Fruit fly (Drosophila melanogaster) whole organism, wandering third instar larva: ENCODE data around the gene Dd.
A peak's percentile ranks its signal among the peaks of the same experiment; 100 is the strongest.

Experiments used
- Abd-B ChIP-seq: fragments of >200 bp; optimal IDR thresholded peaks from 2 replicates; lab custom pipeline; 2017; ENCODE audit warnings: missing biosample characterization, missing genetic modification characterization
- CG32264 ChIP-seq: fragments of 200-800 bp; sonication (Bioruptor generic); optimal IDR thresholded peaks from 2 replicates; lab custom pipeline; 2016; ENCODE audit warnings: missing biosample characterization, missing genetic modification characterization
- CG9705 ChIP-seq: fragments of 200-800 bp; sonication (Bioruptor generic); optimal IDR thresholded peaks from 2 replicates; lab custom pipeline; 2018; ENCODE audit warnings: missing biosample characterization, mild to moderate bottlenecking, missing genetic modification characterization
- CrebA ChIP-seq: fragments of 200-800 bp; sonication (Bioruptor generic); optimal IDR thresholded peaks from 2 replicates; lab custom pipeline; 2016; ENCODE audit warnings: missing biosample characterization, mild to moderate bottlenecking, missing genetic modification characterization, borderline replicate concordance
- Dfd ChIP-seq: fragments of >200 bp; optimal IDR thresholded peaks from 2 replicates; lab custom pipeline; 2017; ENCODE audit warnings: missing biosample characterization, missing genetic modification characterization
- Dif ChIP-seq: fragments of 200-275, 200-300 bp; sonication (Bioruptor generic); optimal IDR thresholded peaks from 2 replicates; lab custom pipeline; 2018; ENCODE audit warnings: missing biosample characterization, missing genetic modification characterization; ENCODE audit not compliant: partially characterized antibody
- GATAd ChIP-seq: sonication (Bioruptor generic); optimal IDR thresholded peaks from 2 replicates; lab custom pipeline; 2016; ENCODE audit warnings: missing biosample characterization, missing genetic modification characterization
- HLH106 ChIP-seq: fragments of 200-800 bp; optimal IDR thresholded peaks from 3 replicates; lab custom pipeline; 2019; ENCODE audit warnings: missing biosample characterization, mild to moderate bottlenecking, missing genetic modification characterization, moderate library complexity
- Hnf4 ChIP-seq: fragments of 200-800 bp; sonication (Bioruptor generic); optimal IDR thresholded peaks from 2 replicates; lab custom pipeline; 2016; ENCODE audit warnings: missing biosample characterization, mild to moderate bottlenecking, missing genetic modification characterization
- Hr78 ChIP-seq: fragments of >200 bp; optimal IDR thresholded peaks from 2 replicates; lab custom pipeline; 2017; ENCODE audit warnings: missing biosample characterization, missing genetic modification characterization
- Hr83 ChIP-seq: fragments of 200-300 bp; sonication (Bioruptor generic); optimal IDR thresholded peaks from 2 replicates; lab custom pipeline; 2016; ENCODE audit warnings: missing biosample characterization, mild to moderate bottlenecking, missing genetic modification characterization, moderate library complexity; ENCODE audit not compliant: poor library complexity, severe bottlenecking
- Jra ChIP-seq: sonication (Bioruptor generic); optimal IDR thresholded peaks from 2 replicates; lab custom pipeline; 2016; ENCODE audit warnings: missing biosample characterization, missing genetic modification characterization
- Mio ChIP-seq: sonication (Bioruptor generic); optimal IDR thresholded peaks from 2 replicates; lab custom pipeline; 2016; ENCODE audit warnings: missing biosample characterization, missing genetic modification characterization
- Myc ChIP-seq: fragments of >200 bp; optimal IDR thresholded peaks from 2 replicates; lab custom pipeline; 2017
- N ChIP-seq: fragments of >200 bp; optimal IDR thresholded peaks from 2 replicates; lab custom pipeline; 2018; ENCODE audit warnings: missing biosample characterization, missing external identifiers, missing genetic modification characterization
- OdsH ChIP-seq: fragments of 200-800 bp; sonication (Bioruptor generic); optimal IDR thresholded peaks from 2 replicates; lab custom pipeline; 2016; ENCODE audit warnings: missing biosample characterization, mild to moderate bottlenecking, missing genetic modification characterization
- Rel ChIP-seq, 2 experiments: fragments of 200-800 bp; sonication (Bioruptor generic) in 1 of 2; optimal IDR thresholded peaks; 2 replicates in 1 of 2; 3 replicates in 1 of 2; lab custom pipeline; 2016 to 2019; ENCODE audit warnings: mild to moderate bottlenecking in 2 of 2, missing biosample characterization in 2 of 2, missing genetic modification characterization in 2 of 2, moderate library complexity in 1 of 2
- Sp1 ChIP-seq: fragments of 200-800 bp; sonication (Bioruptor generic); optimal IDR thresholded peaks from 3 replicates; lab custom pipeline; 2019; ENCODE audit warnings: missing biosample characterization, mild to moderate bottlenecking, missing genetic modification characterization, moderate library complexity
- Vsx2 ChIP-seq: fragments of 200-300, 225-300 bp; sonication (Bioruptor generic); optimal IDR thresholded peaks from 2 replicates; lab custom pipeline; 2018; ENCODE audit warnings: missing biosample characterization, missing genetic modification characterization; ENCODE audit not compliant: partially characterized antibody
- br ChIP-seq: fragments of 200-800 bp; sonication (Bioruptor generic); optimal IDR thresholded peaks from 2 replicates; lab custom pipeline; 2016; ENCODE audit warnings: missing biosample characterization, missing genetic modification characterization
- brk ChIP-seq: fragments of 200-800 bp; sonication (Bioruptor generic); optimal IDR thresholded peaks from 2 replicates; lab custom pipeline; 2016; ENCODE audit warnings: missing biosample characterization, mild to moderate bottlenecking, missing genetic modification characterization
- dl ChIP-seq, 2 experiments: fragments of 175-275, 200-275 bp in 1 of 2; fragments of 200-275 bp in 1 of 2; sonication (Bioruptor generic); optimal IDR thresholded peaks; lab custom pipeline; 2018; ENCODE audit warnings: mild to moderate bottlenecking in 2 of 2, missing biosample characterization in 2 of 2, missing genetic modification characterization in 2 of 2, moderate library complexity in 2 of 2; ENCODE audit not compliant: partially characterized antibody in 2 of 2, insufficient read depth in 1 of 2
- dmrt93B ChIP-seq: fragments of 200-800 bp; sonication (Bioruptor generic); optimal IDR thresholded peaks from 2 replicates; lab custom pipeline; 2018; ENCODE audit warnings: missing biosample characterization, mild to moderate bottlenecking, missing genetic modification characterization
- dsf ChIP-seq: sonication (Bioruptor generic); optimal IDR thresholded peaks from 2 replicates; lab custom pipeline; 2016; ENCODE audit warnings: missing biosample characterization, missing genetic modification characterization, borderline replicate concordance
- ey ChIP-seq: fragments of 200-800 bp; sonication (Bioruptor generic); optimal IDR thresholded peaks from 2 replicates; lab custom pipeline; 2016; ENCODE audit warnings: missing biosample characterization, missing genetic modification characterization
- foxo ChIP-seq, 2 experiments: fragments of 200-800 bp; sonication (Bioruptor generic); optimal IDR thresholded peaks; 2 replicates in 1 of 2; 3 replicates in 1 of 2; lab custom pipeline; 2016 to 2017; ENCODE audit warnings: missing biosample characterization in 2 of 2, missing genetic modification characterization in 2 of 2
- fru ChIP-seq: fragments of 200-800 bp; sonication (Bioruptor generic); optimal IDR thresholded peaks from 3 replicates; lab custom pipeline; 2016; ENCODE audit warnings: missing biosample characterization, mild to moderate bottlenecking, missing genetic modification characterization
- h ChIP-seq: fragments of 200-800 bp; sonication (Bioruptor generic); optimal IDR thresholded peaks from 3 replicates; lab custom pipeline; 2016; ENCODE audit warnings: missing biosample characterization, mild to moderate bottlenecking, missing genetic modification characterization
- jim ChIP-seq: fragments of 175-275, 200-325 bp; sonication (Bioruptor generic); optimal IDR thresholded peaks from 2 replicates; lab custom pipeline; 2016; ENCODE audit warnings: missing biosample characterization, mild to moderate bottlenecking, missing genetic modification characterization
- lola ChIP-seq: fragments of >200 bp; optimal IDR thresholded peaks from 2 replicates; lab custom pipeline; 2017; ENCODE audit warnings: missing biosample characterization, missing genetic modification characterization
- pan ChIP-seq: fragments of >200 bp; optimal IDR thresholded peaks from 2 replicates; lab custom pipeline; 2017
- psq ChIP-seq: fragments of 200-800 bp; sonication (Bioruptor generic); optimal IDR thresholded peaks from 3 replicates; lab custom pipeline; 2017; ENCODE audit warnings: missing biosample characterization, mild to moderate bottlenecking, missing genetic modification characterization, moderate library complexity
- rgr ChIP-seq: fragments of 200-800 bp; sonication (Bioruptor generic); optimal IDR thresholded peaks from 3 replicates; lab custom pipeline; 2016; ENCODE audit warnings: missing biosample characterization, mild to moderate bottlenecking, missing genetic modification characterization
- sage ChIP-seq: fragments of 200-800 bp; sonication (Bioruptor generic); optimal IDR thresholded peaks from 2 replicates; lab custom pipeline; 2016; ENCODE audit warnings: missing biosample characterization, mild to moderate bottlenecking, missing genetic modification characterization
- sv ChIP-seq: fragments of 200-800 bp; sonication (Bioruptor generic); optimal IDR thresholded peaks from 3 replicates; lab custom pipeline; 2016; ENCODE audit warnings: missing biosample characterization, missing genetic modification characterization
- tai ChIP-seq: sonication (Bioruptor generic); optimal IDR thresholded peaks from 2 replicates; lab custom pipeline; 2016; ENCODE audit warnings: missing biosample characterization, missing genetic modification characterization
- usp ChIP-seq: fragments of >200 bp; optimal IDR thresholded peaks from 2 replicates; lab custom pipeline; 2017; ENCODE audit warnings: missing biosample characterization, missing genetic modification characterization
- woc ChIP-seq: sonication (Bioruptor generic); optimal IDR thresholded peaks from 2 replicates; lab custom pipeline; 2016; ENCODE audit warnings: missing biosample characterization, mild to moderate bottlenecking, missing genetic modification characterization

Dd gene

DNA sequence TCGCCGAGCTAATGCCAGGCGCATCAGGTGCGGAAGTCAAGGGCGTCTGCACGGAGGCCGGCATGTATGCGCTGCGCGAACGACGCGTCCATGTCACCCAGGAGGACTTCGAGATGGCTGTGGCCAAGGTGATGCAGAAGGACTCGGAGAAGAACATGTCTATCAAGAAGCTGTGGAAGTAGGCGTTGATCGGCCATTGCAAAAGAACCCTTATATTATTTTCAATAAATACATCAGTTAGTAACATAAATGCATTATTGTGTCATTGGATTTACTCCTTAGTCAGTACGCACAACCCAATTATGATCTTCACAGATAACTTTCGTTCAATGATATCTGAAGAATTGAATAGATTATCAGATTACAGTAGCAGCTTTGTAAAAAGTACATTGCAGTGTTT lies 6.4 kb downstream of the Dd start, which contains the start of gene CG1801:
Gene CG1801, minus strand, starts transcription at position 101 of the 400 bp plus-strand sequence.
- TF ChIP-seq jim (no peak), N (no peak), sv (GFP tag; lab: Kevin White, UChicago) (no peak), Abd-B (GFP tag; lab: Kevin White, UChicago) (no peak), GATAd (GFP tag; lab: Kevin White, UChicago) (no peak), Rel (GFP tag; optimal IDR thresholded peaks at IDR 0.05; lab: Kevin White, UChicago) (no peak), Rel (tag; optimal IDR thresholded peaks at IDR 0.05; lab: Kevin White, UChicago) (no peak), lola (GFP tag; lab: Kevin White, UChicago) (no peak), fru (GFP tag; lab: Kevin White, UChicago) (no peak), h (GFP tag; lab: Kevin White, UChicago) (no peak), Hr78 (GFP tag; lab: Kevin White, UChicago) (no peak), rgr (GFP tag; lab: Kevin White, UChicago) (no peak), usp (GFP tag; lab: Kevin White, UChicago) (no peak), br (GFP tag; lab: Kevin White, UChicago) (no peak), dsf (GFP tag; lab: Kevin White, UChicago) (no peak), Hr83 (GFP tag; lab: Kevin White, UChicago) (no peak)

DNA sequence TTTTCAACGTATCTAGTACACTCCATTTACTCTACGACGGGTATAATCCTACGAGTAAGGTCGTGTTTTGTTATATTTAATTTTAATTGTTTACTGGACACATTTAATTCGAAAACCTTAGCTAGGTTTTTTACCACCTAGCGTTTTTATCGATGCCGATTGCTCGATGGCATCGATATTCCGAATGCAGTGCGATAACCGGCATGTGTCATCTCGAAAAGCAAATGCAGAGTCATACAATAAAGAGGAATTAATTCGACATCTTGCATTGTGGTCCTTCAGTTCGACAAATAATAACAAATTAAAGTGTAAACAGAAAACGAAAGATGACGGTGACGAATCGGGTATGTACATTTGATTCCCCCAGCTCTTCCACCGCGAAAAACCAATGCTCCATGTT lies 8.0 kb downstream of the Dd start, which contains the start of gene Rpt6:
Gene Rpt6, plus strand, starts transcription at position 201 of the 400 bp plus-strand sequence.
- TF ChIP-seq OdsH (GFP tag; lab: Kevin White, UChicago) = no peak
- no peak for TF ChIP-seq sv (GFP tag; lab: Kevin White, UChicago)
- TF ChIP-seq CG9705 = no peak
- no peak for TF ChIP-seq fru (GFP tag; lab: Kevin White, UChicago)
- TF ChIP-seq Mio (GFP tag; lab: Kevin White, UChicago) = no peak
- no peak for TF ChIP-seq Dfd (GFP tag; lab: Kevin White, UChicago)
- TF ChIP-seq sage (GFP tag; lab: Kevin White, UChicago) = no peak
- no peak for TF ChIP-seq foxo (GFP tag; optimal IDR thresholded peaks at IDR 0.05; lab: Kevin White, UChicago)
- no peak for TF ChIP-seq brk (GFP tag; lab: Kevin White, UChicago)
- TF ChIP-seq jim = no peak
- TF ChIP-seq Rel (GFP tag; optimal IDR thresholded peaks at IDR 0.05; lab: Kevin White, UChicago) = no peak
- TF ChIP-seq Rel (tag; optimal IDR thresholded peaks at IDR 0.05; lab: Kevin White, UChicago) = peak; percentile 0
- no peak for TF ChIP-seq Dif
- TF ChIP-seq GATAd (GFP tag; lab: Kevin White, UChicago) = no peak
- TF ChIP-seq Hnf4 = no peak
- TF ChIP-seq ey (GFP tag; lab: Kevin White, UChicago) = no peak
- no peak for TF ChIP-seq Hr78 (GFP tag; lab: Kevin White, UChicago)
- peak; percentile 11 for TF ChIP-seq Jra (GFP tag; lab: Kevin White, UChicago)
- no peak for TF ChIP-seq usp (GFP tag; lab: Kevin White, UChicago)
- TF ChIP-seq dmrt93B (GFP tag; lab: Kevin White, UChicago) = no peak
- peak; percentile 5 for TF ChIP-seq h (GFP tag; lab: Kevin White, UChicago)
- TF ChIP-seq CG32264 (GFP tag; lab: Kevin White, UChicago) = no peak

DNA sequence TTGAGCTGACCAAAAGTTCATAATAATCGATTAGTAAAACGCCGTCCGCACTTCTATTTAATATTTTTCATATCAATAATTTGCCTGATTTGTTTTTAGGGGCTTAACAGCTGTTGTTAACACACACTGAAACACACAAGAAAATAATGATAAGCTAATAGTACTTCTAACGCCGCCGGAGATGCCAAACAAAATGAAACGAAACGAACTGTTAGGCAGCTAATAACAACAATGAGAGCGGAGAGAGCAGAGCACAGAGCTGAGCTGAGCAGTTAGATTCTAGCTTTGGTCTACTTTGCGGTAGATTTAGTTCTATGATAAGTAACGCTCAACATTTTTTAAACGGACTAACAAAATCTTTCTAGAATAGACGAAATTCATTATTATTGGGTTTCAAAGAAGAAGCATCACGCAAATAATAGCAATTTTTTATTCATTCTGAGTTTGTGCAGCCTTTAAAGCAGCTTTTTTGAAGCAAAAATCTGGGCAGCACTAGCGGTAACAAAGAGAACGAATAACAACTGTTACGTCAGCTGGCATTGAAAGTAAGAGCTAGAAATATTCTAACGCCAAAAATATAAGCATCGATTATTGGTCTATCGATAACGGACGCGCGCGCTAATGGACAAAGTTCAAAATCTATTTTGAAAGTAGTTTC lies 17.2 kb downstream of the Dd start, which contains the start of gene Abca3:
Gene Abca3, minus strand, starts transcription at position 181 of the 658 bp plus-strand sequence.
- TF ChIP-seq Jra (GFP tag; lab: Kevin White, UChicago) (no peak), foxo (GFP tag; optimal IDR thresholded peaks at IDR 0.05; lab: Kevin White, UChicago) (peak in 1 of 2 experiments; percentile 52), rgr (GFP tag; lab: Kevin White, UChicago) (peak; percentile 50), dmrt93B (GFP tag; lab: Kevin White, UChicago) (no peak), Hr78 (GFP tag; lab: Kevin White, UChicago) (no peak), GATAd (GFP tag; lab: Kevin White, UChicago) (no peak), ey (GFP tag; lab: Kevin White, UChicago) (peak; percentile 51), pan (no peak), usp (GFP tag; lab: Kevin White, UChicago) (no peak), Dfd (GFP tag; lab: Kevin White, UChicago) (no peak), dl (GFP tag; optimal IDR thresholded peaks at IDR 0.05; lab: Kevin White, UChicago; ENCODE audit: insufficient read depth in 1 of 2, partially characterized antibody in 2 of 2) (no peak), woc (GFP tag; lab: Kevin White, UChicago) (peak; percentile 72), CG9705 (peak; percentile 19), Myc (lab: Kevin White, UChicago) (peak; percentile 92), sv (GFP tag; lab: Kevin White, UChicago) (peak; percentile 16), psq (peak; percentile 14), Abd-B (GFP tag; lab: Kevin White, UChicago) (no peak), fru (GFP tag; lab: Kevin White, UChicago) (peak; percentile 21), sage (GFP tag; lab: Kevin White, UChicago) (no peak), tai (GFP tag; lab: Kevin White, UChicago) (no peak), Mio (GFP tag; lab: Kevin White, UChicago) (no peak), CG32264 (GFP tag; lab: Kevin White, UChicago) (no peak), h (GFP tag; lab: Kevin White, UChicago) (peak; percentile 16), dsf (GFP tag; lab: Kevin White, UChicago) (no peak), Vsx2 (GFP tag; lab: Kevin White, UChicago) (no peak), br (GFP tag; lab: Kevin White, UChicago) (peak; percentile 23), lola (GFP tag; lab: Kevin White, UChicago) (no peak), Rel (GFP tag; optimal IDR thresholded peaks at IDR 0.05; lab: Kevin White, UChicago) (no peak), Rel (tag; optimal IDR thresholded peaks at IDR 0.05; lab: Kevin White, UChicago) (no peak), jim (no peak), HLH106 (tag; lab: Kevin White, UChicago) (peak; percentile 67), OdsH (GFP tag; lab: Kevin White, UChicago) (peak; percentile 23), N (no peak), Sp1 (GFP tag; lab: Kevin White, UChicago) (peak; percentile 56), CrebA (GFP tag; lab: Kevin White, UChicago) (peak; percentile 5), brk (GFP tag; lab: Kevin White, UChicago) (no peak)
